Worm (Caenorhabditis elegans) whole organism, L4 larva: ENCODE results near the gene aagr-2.

ENCODE experiments used
- D1046.2 ChIP-seq: fragments of 200-800 bp; sonication (Bioruptor generic); IDR thresholded peaks from 2 replicates; pipeline ENCODE4 v1.3.6; 2022; ENCODE audit warnings: missing genetic modification characterization, missing compliant biosample characterization
- F10B5.3 ChIP-seq: sonication (generic microtip); optimal IDR thresholded peaks from 2 replicates; lab custom pipeline; 2016; ENCODE audit warnings: mild to moderate bottlenecking, missing genetic modification characterization, missing compliant biosample characterization
- F44E2.7 ChIP-seq: fragments of 200-800 bp; sonication (Bioruptor generic); IDR thresholded peaks from 2 replicates; pipeline ENCODE4 v2.1.2; 2022; ENCODE audit warnings: missing genetic modification characterization, missing compliant biosample characterization
- T20F7.1 ChIP-seq: fragments of 200-800 bp; sonication (Bioruptor generic); optimal IDR thresholded peaks from 2 replicates; lab custom pipeline; 2018; ENCODE audit warnings: mild to moderate bottlenecking, missing genetic modification characterization, missing compliant biosample characterization
- Y5F2A.4 ChIP-seq: fragments of 200-800 bp; sonication (Bioruptor generic); optimal IDR thresholded peaks from 2 replicates; lab custom pipeline; 2018; ENCODE audit warnings: mild to moderate bottlenecking, missing genetic modification characterization, missing compliant biosample characterization
- Y75B8A.6 ChIP-seq: fragments of 200-800 bp; sonication (Bioruptor generic); IDR thresholded peaks from 2 replicates; pipeline ENCODE4 v1.3.6; 2022; ENCODE audit warnings: missing genetic modification reagents, missing genetic modification characterization, missing compliant biosample characterization
- ZK337.2 ChIP-seq: fragments of 200-800 bp; sonication (Bioruptor generic); IDR thresholded peaks from 2 replicates; pipeline ENCODE4 v1.3.6; 2022; ENCODE audit warnings: missing genetic modification reagents, missing genetic modification characterization, missing compliant biosample characterization
- aha-1 ChIP-seq: fragments of 150-350 bp; peaks from one replicate; lab custom pipeline; 2014; ENCODE audit warnings: missing biosample characterization, missing genetic modification characterization
- ama-1 ChIP-seq: fragments of 150-350 bp; optimal IDR thresholded peaks from 2 replicates; lab custom pipeline; 2014; ENCODE audit warnings: inconsistent platforms, mixed read lengths
- arid-1 ChIP-seq: fragments of 200-800 bp; sonication (Bioruptor generic); conservative IDR thresholded peaks from 2 replicates; pipeline ENCODE4 v1.3.6; 2022; ENCODE audit warnings: missing genetic modification reagents, missing genetic modification characterization, missing compliant biosample characterization
- attf-4 ChIP-seq: sonication (generic microtip); optimal IDR thresholded peaks from 3 replicates; lab custom pipeline; 2017; ENCODE audit warnings: missing biosample characterization, missing genetic modification characterization
- ceh-20 ChIP-seq: fragments of 200-800 bp; sonication (Bioruptor generic); IDR thresholded peaks from 2 replicates; pipeline ENCODE4 v1.3.6; 2022; ENCODE audit warnings: missing genetic modification reagents, missing genetic modification characterization, missing compliant biosample characterization
- ceh-28 ChIP-seq: fragments of 150-350 bp; optimal IDR thresholded peaks from 2 replicates; lab custom pipeline; 2014; ENCODE audit warnings: missing biosample characterization, missing genetic modification reagents, missing genetic modification characterization
- ceh-44 ChIP-seq: fragments of 200-800 bp; sonication (Bioruptor generic); IDR thresholded peaks from 2 replicates; pipeline ENCODE4 v1.3.6; 2022; ENCODE audit warnings: missing genetic modification reagents, missing genetic modification characterization, missing compliant biosample characterization
- ces-1 ChIP-seq: fragments of 150-350 bp; sonication (generic microtip); optimal IDR thresholded peaks from 4 replicates; lab custom pipeline; 2014; ENCODE audit warnings: missing biosample characterization, missing genetic modification reagents, missing genetic modification characterization
- daf-12 ChIP-seq: fragments of 150-350 bp; optimal IDR thresholded peaks from 2 replicates; lab custom pipeline; 2014; ENCODE audit warnings: missing biosample characterization, missing genetic modification reagents, missing genetic modification characterization
- dmd-8 ChIP-seq: fragments of 200-800 bp; sonication (Bioruptor generic); IDR thresholded peaks from 2 replicates; pipeline ENCODE4 v1.3.6; 2022; ENCODE audit warnings: missing genetic modification characterization, missing compliant biosample characterization
- duxl-1 ChIP-seq: sonication (generic microtip); optimal IDR thresholded peaks from 2 replicates; lab custom pipeline; 2016; ENCODE audit warnings: mild to moderate bottlenecking, missing genetic modification characterization, moderate library complexity, missing compliant biosample characterization; ENCODE audit not compliant: poor library complexity
- dve-1 ChIP-seq: sonication (generic microtip); optimal IDR thresholded peaks from 2 replicates; lab custom pipeline; 2017; ENCODE audit warnings: antibody characterized with exemption, mild to moderate bottlenecking, missing genetic modification characterization, missing compliant biosample characterization; ENCODE audit not compliant: insufficient read depth
- egl-43 ChIP-seq: fragments of 200-800 bp; sonication (Bioruptor generic); IDR thresholded peaks from 2 replicates; pipeline ENCODE4 v1.3.6; 2022; ENCODE audit warnings: missing genetic modification reagents, missing genetic modification characterization, missing compliant biosample characterization
- hif-1 ChIP-seq, 2 experiments: sonication (generic microtip); optimal IDR thresholded peaks; 2 replicates each; lab custom pipeline; 2016 to 2017; ENCODE audit warnings: missing compliant biosample characterization in 2 of 2, missing genetic modification characterization in 2 of 2, missing genetic modification reagents in 2 of 2, missing genotype in 2 of 2, mild to moderate bottlenecking in 1 of 2
- lin-15B ChIP-seq: fragments of 150-350 bp; sonication (generic microtip); optimal IDR thresholded peaks from 3 replicates; lab custom pipeline; 2014; ENCODE audit warnings: missing biosample characterization, missing genetic modification characterization
- lin-29 ChIP-seq: fragments of 200-800 bp; sonication (Bioruptor generic); IDR thresholded peaks from 2 replicates; pipeline ENCODE4 v1.3.6; 2022; ENCODE audit warnings: missing genetic modification reagents, missing genetic modification characterization, missing compliant biosample characterization
- lin-38 ChIP-seq: fragments of 200-800 bp; sonication (Bioruptor generic); IDR thresholded peaks from 2 replicates; pipeline ENCODE4 v1.3.6; 2022; ENCODE audit warnings: missing genetic modification reagents, missing genetic modification characterization, missing compliant biosample characterization
- lin-39 ChIP-seq: fragments of 150-350 bp; optimal IDR thresholded peaks from 2 replicates; lab custom pipeline; 2014; ENCODE audit warnings: missing biosample characterization, missing genetic modification reagents, missing genetic modification characterization
- lir-3 ChIP-seq: sonication (generic microtip); optimal IDR thresholded peaks from 2 replicates; lab custom pipeline; 2016; ENCODE audit warnings: mild to moderate bottlenecking, missing genetic modification characterization, missing compliant biosample characterization
- mdl-1 ChIP-seq, 2 experiments: fragments of 150-350 bp in 1 of 2; sonication (generic microtip) in 1 of 2; optimal IDR thresholded peaks; 2 replicates each; lab custom pipeline; 2014 to 2017; ENCODE audit warnings: missing biosample characterization in 2 of 2, missing genetic modification characterization in 2 of 2
- mep-1 ChIP-seq: fragments of 150-350 bp; sonication (generic microtip); optimal IDR thresholded peaks from 3 replicates; lab custom pipeline; 2014; ENCODE audit warnings: missing biosample characterization, missing genetic modification characterization
- mxl-2 ChIP-seq: fragments of 200-800 bp; sonication (Bioruptor generic); conservative IDR thresholded peaks from 2 replicates; pipeline ENCODE4 v1.3.6; 2022; ENCODE audit warnings: missing genetic modification reagents, missing genetic modification characterization, missing compliant biosample characterization
- nhr-10 ChIP-seq: fragments of 150-350 bp; optimal IDR thresholded peaks from 2 replicates; lab custom pipeline; 2014; ENCODE audit warnings: missing biosample characterization, missing genetic modification characterization
- nhr-111 ChIP-seq: fragments of 200-800 bp; sonication (Bioruptor generic); optimal IDR thresholded peaks from 2 replicates; lab custom pipeline; 2018; ENCODE audit warnings: mild to moderate bottlenecking, missing genetic modification characterization, missing compliant biosample characterization
- nhr-48 ChIP-seq: sonication (generic microtip); optimal IDR thresholded peaks from 2 replicates; lab custom pipeline; 2016; ENCODE audit warnings: mild to moderate bottlenecking, missing genetic modification characterization, missing compliant biosample characterization
- nhr-77 ChIP-seq: fragments of 150-350 bp; optimal IDR thresholded peaks from 2 replicates; lab custom pipeline; 2014; ENCODE audit warnings: missing biosample characterization, missing genetic modification characterization
- pqm-1 ChIP-seq: sonication (generic microtip); optimal IDR thresholded peaks from 2 replicates; lab custom pipeline; 2017; ENCODE audit warnings: missing biosample characterization, missing genetic modification characterization
- sdz-12 ChIP-seq: fragments of 200-800 bp; sonication (Bioruptor generic); optimal IDR thresholded peaks from 2 replicates; lab custom pipeline; 2018; ENCODE audit warnings: mild to moderate bottlenecking, missing genetic modification characterization, missing compliant biosample characterization
- snpc-1.2 ChIP-seq: fragments of 200-800 bp; sonication (Bioruptor generic); IDR thresholded peaks from 2 replicates; pipeline ENCODE4 v1.3.6; 2022; ENCODE audit warnings: missing genetic modification reagents, missing genetic modification characterization, missing compliant biosample characterization
- unc-62 ChIP-seq, 3 experiments: fragments of 150-350 bp in 1 of 3; sonication (generic microtip); optimal IDR thresholded peaks in 2 of 3; peaks in 1 of 3; 1 replicate in 1 of 3; 2 replicates in 2 of 3; lab custom pipeline; 2014 to 2017; ENCODE audit warnings: missing biosample characterization in 3 of 3, missing genetic modification characterization in 3 of 3, missing genetic modification reagents in 3 of 3, missing genotype in 1 of 3
- zag-1 ChIP-seq: fragments of 150-350 bp; optimal IDR thresholded peaks from 2 replicates; lab custom pipeline; 2014; ENCODE audit warnings: missing biosample characterization, missing genetic modification characterization
- ztf-11 ChIP-seq: fragments of 150-350 bp; optimal IDR thresholded peaks from 2 replicates; lab custom pipeline; 2014; ENCODE audit warnings: missing biosample characterization, missing genetic modification characterization
- ztf-7 ChIP-seq: fragments of 150-350 bp; optimal IDR thresholded peaks from 2 replicates; lab custom pipeline; 2014; ENCODE audit warnings: missing biosample characterization, missing genetic modification characterization

aagr-2 gene

ce11 chrII:4955353-4955752, 30.3 kb upstream of the aagr-2 start, which contains the start of gene pbs-3 (continued):
- TF ChIP-seq lin-38 (peak; percentile 77), attf-4 (no peak), T20F7.1 (no peak), ZK337.2 (GFP tag; lab: Robert Waterston, UW) (no peak), unc-62 (GFP tag; optimal IDR thresholded peaks at IDR 0.05 in 1 of 2; lab: Kevin White, UChicago) (peak in 1 of 2 experiments; percentile 82), unc-62 (tag; optimal IDR thresholded peaks at IDR 0.05; lab: Kevin White, UChicago) (no peak), nhr-111 (GFP tag; lab: Kevin White, UChicago) (no peak), nhr-77 (tag; lab: Kevin White, UChicago) (peak; percentile 73), ceh-28 (no peak), daf-12 (no peak), arid-1 (no peak), dmd-8 (no peak), ama-1 (lab: Kevin White, UChicago) (peak; percentile 66), ces-1 (GFP tag; lab: Kevin White, UChicago) (no peak), mep-1 (tag; lab: Kevin White, UChicago) (peak; percentile 77), dve-1 (tag; lab: Kevin White, UChicago) (peak; percentile 66), ceh-44 (no peak), lin-15B (tag; lab: Kevin White, UChicago) (no peak), nhr-48 (tag; lab: Kevin White, UChicago) (no peak), hif-1 (tag; optimal IDR thresholded peaks at IDR 0.05; lab: Kevin White, UChicago) (peak in 1 of 2 experiments; percentile 68), sdz-12 (no peak), ceh-20 (GFP tag; lab: Robert Waterston, UW) (no peak), mxl-2 (GFP tag; lab: Robert Waterston, UW) (no peak), Y5F2A.4 (no peak), pqm-1 (no peak), Y75B8A.6 (GFP tag; lab: Robert Waterston, UW) (no peak)

ce11 chrII:4954099-4954959, 29.3 kb upstream of the aagr-2 start:
- TF ChIP-seq unc-62 (GFP tag; optimal IDR thresholded peaks at IDR 0.05 in 1 of 2; lab: Kevin White, UChicago) (peak in 1 of 2 experiments; percentile 62), unc-62 (tag; optimal IDR thresholded peaks at IDR 0.05; lab: Kevin White, UChicago) (no peak), duxl-1 (tag; lab: Kevin White, UChicago) (no peak), egl-43 (GFP tag; lab: Robert Waterston, UW) (no peak), lin-39 (tag; lab: Kevin White, UChicago) (no peak), F44E2.7 (GFP tag; lab: Robert Waterston, UW) (no peak), mdl-1 (tag; optimal IDR thresholded peaks at IDR 0.05; lab: Kevin White, UChicago) (no peak), aha-1 (tag; lab: Kevin White, UChicago) (peak; percentile 94), lir-3 (no peak), lin-29 (GFP tag; lab: Robert Waterston, UW) (no peak), mep-1 (tag; lab: Kevin White, UChicago) (no peak), ztf-7 (no peak), D1046.2 (no peak), nhr-10 (tag; lab: Kevin White, UChicago) (no peak), F10B5.3 (no peak), zag-1 (tag; lab: Kevin White, UChicago) (no peak), lin-38 (peak; percentile 54), snpc-1.2 (GFP tag; lab: Robert Waterston, UW) (peak; percentile 25; the same call in 1 of the 2 replicates), ztf-11 (tag; lab: Kevin White, UChicago) (no peak)
